Fruit fly (Drosophila melanogaster) whole organism: ENCODE data around the gene CG4613.
A peak's percentile ranks its signal among the peaks of the same experiment; 100 is the strongest.

ENCODE experiments used
- CG8478 ChIP-seq: fragments of >200 bp; optimal IDR thresholded peaks from 2 replicates; lab custom pipeline; 2018; ENCODE audit warnings: inconsistent platforms
- Dll ChIP-seq: fragments of >200 bp; optimal IDR thresholded peaks from 2 replicates; lab custom pipeline; 2017
- EcR ChIP-seq, 2 experiments: fragments of >200 bp; optimal IDR thresholded peaks; 2 replicates each; lab custom pipeline; 2017; ENCODE audit warnings: missing biosample characterization in 2 of 2, missing genetic modification characterization in 2 of 2, missing genetic modification reagents in 2 of 2
- pan ChIP-seq: fragments of >200 bp; optimal IDR thresholded peaks from 2 replicates; lab custom pipeline; 2017
- psq ChIP-seq: fragments of >200 bp; optimal IDR thresholded peaks from 2 replicates; lab custom pipeline; 2017
- usp ChIP-seq: fragments of >200 bp; optimal IDR thresholded peaks from 2 replicates; lab custom pipeline; 2017; ENCODE audit warnings: missing biosample characterization, missing genetic modification characterization, mixed read lengths

CG4613 gene

dm6 chr3L:14556774-14557741 lies 35.6 kb upstream of the CG4613 start:
- TF ChIP-seq CG8478 (lab: Kevin White, UChicago) (no peak), pan (lab: Kevin White, UChicago) (no peak), EcR (GFP tag; optimal IDR thresholded peaks at IDR 0.05; lab: Kevin White, UChicago) (no peak)

dm6 chr3L:14556177-14556576 lies 34.7 kb upstream of the CG4613 start:
- TF ChIP-seq EcR (GFP tag; optimal IDR thresholded peaks at IDR 0.05; lab: Kevin White, UChicago) (peak in 1 of 2 experiments; percentile 47), Dll (lab: Kevin White, UChicago) (no peak), usp (GFP tag; lab: Kevin White, UChicago) (no peak)

- no peak for TF ChIP-seq usp (GFP tag; lab: Kevin White, UChicago)
- TF ChIP-seq Dll (lab: Kevin White, UChicago), result no peak
Observed at dm6 chr3L:14555052-14555451, 33.6 kb upstream of the CG4613 start.

dm6 chr3L:14553891-14554303 lies 32.4 kb upstream of the CG4613 start:
- no peak for TF ChIP-seq Dll (lab: Kevin White, UChicago)
- no peak for TF ChIP-seq psq
- TF ChIP-seq EcR (GFP tag; optimal IDR thresholded peaks at IDR 0.05; lab: Kevin White, UChicago), result no peak

- no peak for TF ChIP-seq psq
- TF ChIP-seq pan (lab: Kevin White, UChicago), result no peak
- TF ChIP-seq usp (GFP tag; lab: Kevin White, UChicago), result no peak
- TF ChIP-seq CG8478 (lab: Kevin White, UChicago), result no peak
- no peak for TF ChIP-seq EcR (GFP tag; optimal IDR thresholded peaks at IDR 0.05; lab: Kevin White, UChicago)
- no peak for TF ChIP-seq Dll (lab: Kevin White, UChicago)
Observed at dm6 chr3L:14552925-14553239, 31.4 kb upstream of the CG4613 start.

- TF ChIP-seq psq (no peak), Dll (lab: Kevin White, UChicago) (no peak), EcR (GFP tag; optimal IDR thresholded peaks at IDR 0.05; lab: Kevin White, UChicago) (no peak), usp (GFP tag; lab: Kevin White, UChicago) (no peak), pan (lab: Kevin White, UChicago) (no peak), CG8478 (lab: Kevin White, UChicago) (no peak)
Observed at dm6 chr3L:14552041-14552924, 30.8 kb upstream of the CG4613 start.

dm6 chr3L:14551621-14552020 lies 30.1 kb upstream of the CG4613 start:
- no peak for TF ChIP-seq usp (GFP tag; lab: Kevin White, UChicago)

- TF ChIP-seq pan (lab: Kevin White, UChicago) (no peak), psq (no peak), usp (GFP tag; lab: Kevin White, UChicago) (no peak), CG8478 (lab: Kevin White, UChicago) (no peak)
Observed at dm6 chr3L:14550839-14551415, 29.4 kb upstream of the CG4613 start, which contains the start of gene Gbs-70E. Gene Gbs-70E (minus strand): TSS chr3L:14550975.

dm6 chr3L:14549958-14550357 lies 28.5 kb upstream of the CG4613 start:
- no peak for TF ChIP-seq EcR (GFP tag; optimal IDR thresholded peaks at IDR 0.05; lab: Kevin White, UChicago)
- no peak for TF ChIP-seq psq
- TF ChIP-seq usp (GFP tag; lab: Kevin White, UChicago), result no peak
- no peak for TF ChIP-seq pan (lab: Kevin White, UChicago)
- no peak for TF ChIP-seq CG8478 (lab: Kevin White, UChicago)
- TF ChIP-seq Dll (lab: Kevin White, UChicago), result no peak

dm6 chr3L:14549215-14549614 lies 27.7 kb upstream of the CG4613 start:
- no peak for TF ChIP-seq CG8478 (lab: Kevin White, UChicago)
- TF ChIP-seq usp (GFP tag; lab: Kevin White, UChicago), result no peak
- no peak for TF ChIP-seq pan (lab: Kevin White, UChicago)
- no peak for TF ChIP-seq psq
- no peak for TF ChIP-seq Dll (lab: Kevin White, UChicago)
- TF ChIP-seq EcR (GFP tag; optimal IDR thresholded peaks at IDR 0.05; lab: Kevin White, UChicago), result no peak

dm6 chr3L:14547811-14548765 lies 26.6 kb upstream of the CG4613 start:
- no peak for TF ChIP-seq EcR (GFP tag; optimal IDR thresholded peaks at IDR 0.05; lab: Kevin White, UChicago)
- no peak for TF ChIP-seq pan (lab: Kevin White, UChicago)
- no peak for TF ChIP-seq CG8478 (lab: Kevin White, UChicago)
- TF ChIP-seq psq, result no peak
- TF ChIP-seq Dll (lab: Kevin White, UChicago), result no peak
- TF ChIP-seq usp (GFP tag; lab: Kevin White, UChicago), result no peak
